Fruit fly (Drosophila melanogaster): ENCODE measurements around the gene nht.

The nht gene

DNA sequence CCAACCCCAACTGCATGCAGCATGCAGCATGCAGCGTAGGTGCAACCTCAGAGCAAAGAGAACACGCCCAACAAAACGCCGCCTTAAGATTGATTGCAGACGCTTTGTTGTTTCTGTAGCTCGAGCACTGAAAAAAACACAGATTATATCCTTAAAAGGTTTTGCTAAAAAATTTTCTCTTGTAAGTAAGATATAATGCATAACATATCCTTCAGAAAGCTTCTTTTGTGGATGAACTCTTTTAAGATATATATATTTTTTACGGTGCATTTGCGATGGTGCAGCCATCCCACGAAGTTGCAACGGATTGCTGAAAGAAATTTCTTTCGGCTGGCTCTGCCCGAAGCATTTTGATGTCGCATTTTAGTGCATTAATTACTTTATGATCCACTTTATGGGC lies 42.9 kb downstream of the nht start (continued):
- no peak for TF ChIP-seq Dll (GFP tag; IDR thresholded peaks at IDR 0.05; ENCODE audit: partially characterized antibody)
- no peak for TF ChIP-seq Hey (tag; optimal IDR thresholded peaks at IDR 0.05)
- TF ChIP-seq ara (GFP tag; IDR thresholded peaks at IDR 0.05): 0 out of 2 replicates have a peak, but pooled peaks have one; percentile 24
- no peak for TF ChIP-seq pb (GFP tag; optimal IDR thresholded peaks at IDR 0.05)
- no peak for TF ChIP-seq CG34422 (GFP tag; IDR thresholded peaks at IDR 0.05)
- no peak for TF ChIP-seq gsb-n (tag; optimal IDR thresholded peaks at IDR 0.05)
- no peak for TF ChIP-seq CG18011 (GFP tag; optimal IDR thresholded peaks at IDR 0.05)
- TF ChIP-seq CG7928 (GFP tag; optimal IDR thresholded peaks at IDR 0.05): no peak
- no peak for TF ChIP-seq nerfin-1 (tag; optimal IDR thresholded peaks at IDR 0.05)
- TF ChIP-seq ind (GFP tag; optimal IDR thresholded peaks at IDR 0.05): no peak
- peak; percentile 16 for TF ChIP-seq CG9727 (GFP tag; optimal IDR thresholded peaks at IDR 0.05)
- peak; percentile 33 for TF ChIP-seq Blimp-1 (GFP tag; optimal IDR thresholded peaks at IDR 0.05)
- TF ChIP-seq NC2α (GFP tag; optimal IDR thresholded peaks at IDR 0.05): no peak
- TF ChIP-seq Gsc (GFP tag; IDR thresholded peaks at IDR 0.05): 0 out of 2 replicates have a peak, but pooled peaks have one; percentile 9
- TF ChIP-seq dmrt99B (tag; optimal IDR thresholded peaks at IDR 0.05): no peak
- TF ChIP-seq corto (GFP tag; optimal IDR thresholded peaks at IDR 0.05): no peak
- no peak for TF ChIP-seq seq (GFP tag; IDR thresholded peaks at IDR 0.05)
- no peak for TF ChIP-seq Bgb (GFP tag; IDR thresholded peaks at IDR 0.05; ENCODE audit: partially characterized antibody)
- TF ChIP-seq BtbVII (GFP tag; optimal IDR thresholded peaks at IDR 0.05): no peak
- TF ChIP-seq CkIIα-i1 (GFP tag; IDR thresholded peaks at IDR 0.05): no peak
- TF ChIP-seq ranshi (GFP tag; IDR thresholded peaks at IDR 0.05): no peak
- no peak for TF ChIP-seq sima (GFP tag; optimal IDR thresholded peaks at IDR 0.05)
- TF ChIP-seq Rfx (GFP tag; IDR thresholded peaks at IDR 0.05): no peak
- no peak for TF ChIP-seq unc-4 (GFP tag; IDR thresholded peaks at IDR 0.05; ENCODE audit: partially characterized antibody)
- peak; percentile 30 for TF ChIP-seq dmrt11E (tag; optimal IDR thresholded peaks at IDR 0.05)
- TF ChIP-seq CG10431 (GFP tag; optimal IDR thresholded peaks at IDR 0.05): no peak
- TF ChIP-seq CG14014 (GFP tag; IDR thresholded peaks at IDR 0.05): no peak
- TF ChIP-seq psq (GFP tag; optimal IDR thresholded peaks at IDR 0.05): no peak
- TF ChIP-seq jigr1 (GFP tag; IDR thresholded peaks at IDR 0.05): no peak
- TF ChIP-seq Sox102F (GFP tag; optimal IDR thresholded peaks at IDR 0.05): peak; percentile 4
- no peak for TF ChIP-seq Nf-YA (GFP tag; IDR thresholded peaks at IDR 0.05)
- TF ChIP-seq CG17829 (tag; optimal IDR thresholded peaks at IDR 0.05): no peak
- TF ChIP-seq CG2116 (GFP tag; optimal IDR thresholded peaks at IDR 0.05): no peak
- no peak for TF ChIP-seq CG3726 (GFP tag; IDR thresholded peaks at IDR 0.05)
- TF ChIP-seq Aef1 (GFP tag; IDR thresholded peaks at IDR 0.05): no peak
- no peak for TF ChIP-seq Ets97D (GFP tag; optimal IDR thresholded peaks at IDR 0.05)
- TF ChIP-seq CG12219 (GFP tag; optimal IDR thresholded peaks at IDR 0.05): no peak
- no peak for TF ChIP-seq pnt (GFP tag; optimal IDR thresholded peaks at IDR 0.05)
- no peak for TF ChIP-seq CG30431 (GFP tag; optimal IDR thresholded peaks at IDR 0.05)
- no peak for TF ChIP-seq CG2202 (tag; optimal IDR thresholded peaks at IDR 0.05)
- no peak for TF ChIP-seq fd102C (GFP tag; optimal IDR thresholded peaks at IDR 0.05)
- TF ChIP-seq ap (GFP tag; IDR thresholded peaks at IDR 0.05): no peak
- no peak for TF ChIP-seq CG15601 (tag; optimal IDR thresholded peaks at IDR 0.05)
- no peak for TF ChIP-seq CG12659 (GFP tag; optimal IDR thresholded peaks at IDR 0.05)
- no peak for TF ChIP-seq CG13296 (GFP tag; optimal IDR thresholded peaks at IDR 0.05)
- TF ChIP-seq CG17328 (GFP tag; IDR thresholded peaks at IDR 0.05): 0 out of 2 replicates have a peak, but pooled peaks have one; percentile 33
- TF ChIP-seq Fer3 (tag; optimal IDR thresholded peaks at IDR 0.05): no peak
- TF ChIP-seq Meics (GFP tag; optimal IDR thresholded peaks at IDR 0.05): no peak
- no peak for TF ChIP-seq CG14441 (GFP tag; IDR thresholded peaks at IDR 0.05)
- no peak for TF ChIP-seq CG7745 (tag; optimal IDR thresholded peaks at IDR 0.05)
- no peak for TF ChIP-seq knrl (GFP tag; IDR thresholded peaks at IDR 0.05; ENCODE audit: partially characterized antibody)

All from whole organism, embryonic.